Worm (Caenorhabditis elegans) whole organism, L4 larva: ENCODE measurements around the gene gos-28.

ENCODE experiments used
- ceh-32 ChIP-seq: sonication (generic microtip); optimal IDR thresholded peaks from 2 replicates; lab custom pipeline; 2016; ENCODE audit warnings: mild to moderate bottlenecking, missing genetic modification characterization, missing compliant biosample characterization; ENCODE audit not compliant: poor library complexity
- ces-1 ChIP-seq: fragments of 150-350 bp; sonication (generic microtip); optimal IDR thresholded peaks from 4 replicates; lab custom pipeline; 2014; ENCODE audit warnings: missing biosample characterization, missing genetic modification reagents, missing genetic modification characterization
- fos-1 ChIP-seq: fragments of 150-350 bp; optimal IDR thresholded peaks from 2 replicates; lab custom pipeline; 2014; ENCODE audit warnings: missing biosample characterization, missing genetic modification characterization
- lin-13 ChIP-seq: fragments of 150-350 bp; optimal IDR thresholded peaks from 2 replicates; lab custom pipeline; 2014; ENCODE audit warnings: missing biosample characterization, missing genetic modification reagents, missing genetic modification characterization
- mdl-1 ChIP-seq, 2 experiments: fragments of 150-350 bp in 1 of 2; sonication (generic microtip) in 1 of 2; optimal IDR thresholded peaks; 2 replicates each; lab custom pipeline; 2014 to 2017; ENCODE audit warnings: missing biosample characterization in 2 of 2, missing genetic modification characterization in 2 of 2
- set-16 ChIP-seq: fragments of 200-800 bp; sonication (Bioruptor generic); IDR thresholded peaks from 2 replicates; pipeline ENCODE4 v1.3.6; 2022; ENCODE audit warnings: missing genetic modification reagents, missing genetic modification characterization, missing compliant biosample characterization
- skn-1 ChIP-seq: fragments of 150-350 bp; optimal IDR thresholded peaks from 2 replicates; lab custom pipeline; 2014; ENCODE audit warnings: missing biosample characterization, missing genetic modification characterization

DNA sequence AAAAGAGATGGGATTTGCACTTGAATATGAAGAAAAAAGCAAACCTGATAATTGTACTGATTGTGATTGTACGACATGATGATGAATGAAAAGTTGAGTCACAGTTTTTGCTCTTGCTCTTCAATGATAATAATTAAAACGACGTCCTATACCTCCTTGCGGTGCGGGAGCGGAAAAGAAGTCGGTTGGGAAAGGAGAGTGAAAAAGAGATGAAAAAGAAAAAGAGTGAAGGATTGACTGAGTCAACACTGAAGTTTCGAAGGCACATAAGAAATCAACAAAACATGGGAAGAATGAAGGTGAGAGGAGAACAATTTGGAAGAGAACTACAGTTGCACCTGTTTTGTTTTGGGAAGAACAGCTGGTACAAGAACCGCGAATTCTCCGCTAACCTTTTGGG is 29.6 kb downstream of the gos-28 start, which contains the start of gene F56C9.8:
- TF ChIP-seq ceh-32 (tag; lab: Kevin White, UChicago) (no peak), lin-13 (no peak), fos-1 (tag; lab: Kevin White, UChicago) (no peak), set-16 (GFP tag; lab: Robert Waterston, UW) (no peak), skn-1 (no peak), ces-1 (no peak), mdl-1 (tag; optimal IDR thresholded peaks at IDR 0.05; lab: Kevin White, UChicago) (no peak)
